Fruit fly (Drosophila melanogaster): ENCODE results near the gene Usp39.

DNA sequence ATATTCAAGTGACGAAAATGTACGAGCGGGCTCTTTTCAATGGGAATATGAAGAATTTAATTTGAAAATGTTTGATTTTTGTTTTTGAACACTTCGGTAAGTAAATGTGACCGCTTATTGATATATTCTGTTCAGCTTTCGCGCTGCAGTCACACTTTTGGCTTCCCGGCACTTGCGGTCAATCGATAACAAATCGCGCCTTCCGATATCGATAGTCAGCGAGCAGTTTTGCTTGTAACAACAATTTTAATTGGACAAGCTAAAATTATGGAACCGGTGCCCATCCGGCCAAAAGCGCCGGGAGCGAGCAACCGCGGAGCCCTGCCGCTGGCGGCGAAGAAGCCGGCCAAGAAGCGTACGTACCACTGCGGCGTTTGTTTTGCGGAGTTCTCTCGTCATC is 27.6 kb upstream of the Usp39 start, which contains the start of gene CG7101:
- TF ChIP-seq Gug (GFP tag; IDR thresholded peaks at IDR 0.05) (no peak), cyc (GFP tag; optimal IDR thresholded peaks at IDR 0.05) (no peak), net (GFP tag; optimal IDR thresholded peaks at IDR 0.05) (no peak), CG11762 (GFP tag; optimal IDR thresholded peaks at IDR 0.05; ENCODE audit: insufficient read depth) (no peak), acj6 (GFP tag; optimal IDR thresholded peaks at IDR 0.05) (no peak), CG32006 (GFP tag; optimal IDR thresholded peaks at IDR 0.05) (no peak), achi (GFP tag; optimal IDR thresholded peaks at IDR 0.05) (no peak), Sox102F (GFP tag; optimal IDR thresholded peaks at IDR 0.05) (no peak), salr (GFP tag; optimal IDR thresholded peaks at IDR 0.05) (no peak), OdsH (GFP tag; optimal IDR thresholded peaks at IDR 0.05) (no peak), Lpt (GFP tag; optimal IDR thresholded peaks at IDR 0.05) (no peak), CG34406 (GFP tag; optimal IDR thresholded peaks at IDR 0.05) (no peak)
